Fruit fly (Drosophila melanogaster): ENCODE data around the gene Tsp26A.

Gene Tsp26A

DNA sequence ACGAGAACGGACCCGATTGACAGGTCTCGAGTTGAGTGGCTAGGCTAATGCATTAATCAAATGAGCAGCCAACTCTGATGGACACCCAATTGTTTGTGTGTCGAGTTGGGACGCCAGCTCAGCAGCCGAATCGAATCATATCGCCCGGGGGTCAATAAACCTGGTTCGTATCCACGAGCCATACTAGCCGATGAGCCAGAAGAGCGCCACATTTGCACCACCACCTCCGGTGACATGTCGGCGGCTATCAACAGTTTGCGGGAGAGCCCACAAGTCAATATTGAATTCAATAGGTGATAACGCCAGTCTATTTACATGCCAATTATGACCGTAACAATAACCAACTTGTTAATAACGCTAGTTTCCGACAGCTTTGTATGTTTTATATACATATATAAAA lies 25.9 kb upstream of the Tsp26A start (continued):
- TF ChIP-seq Rfx (GFP tag; IDR thresholded peaks at IDR 0.05) = peak; percentile 36; the same call in 1 of the 2 replicates
- peak; percentile 82 for TF ChIP-seq kni (GFP tag; optimal IDR thresholded peaks at IDR 0.05)
- TF ChIP-seq GATAe (GFP tag; conservative IDR thresholded peaks at IDR 0.05) = no peak
- TF ChIP-seq CG1792 (GFP tag; optimal IDR thresholded peaks at IDR 0.05) = no peak
- peak; percentile 57 for TF ChIP-seq gcm (GFP tag; optimal IDR thresholded peaks at IDR 0.05)
- no peak for TF ChIP-seq psq (GFP tag; optimal IDR thresholded peaks at IDR 0.05)
- no peak for TF ChIP-seq Mrtf (GFP tag; IDR thresholded peaks at IDR 0.05)
- no peak for TF ChIP-seq Bgb (GFP tag; IDR thresholded peaks at IDR 0.05; ENCODE audit: partially characterized antibody)
- TF ChIP-seq jumu (GFP tag; optimal IDR thresholded peaks at IDR 0.05) = no peak
- TF ChIP-seq CG43689 (GFP tag; IDR thresholded peaks at IDR 0.05) = 0 out of 2 replicates have a peak, but pooled peaks have one; percentile 15
- no peak for TF ChIP-seq CG11696 (GFP tag; IDR thresholded peaks at IDR 0.05)
- TF ChIP-seq sob (GFP tag; IDR thresholded peaks at IDR 0.05) = peak; percentile 72; the same call in 1 of the 2 replicates
- no peak for TF ChIP-seq en (GFP tag; optimal IDR thresholded peaks at IDR 0.05)
- peak; percentile 49 for TF ChIP-seq ash1 (GFP tag; optimal IDR thresholded peaks at IDR 0.05)
- no peak for TF ChIP-seq shn (GFP tag; optimal IDR thresholded peaks at IDR 0.05)
- no peak for TF ChIP-seq D (optimal IDR thresholded peaks at IDR 0.05)
- peak; percentile 46 for TF ChIP-seq D (GFP tag; optimal IDR thresholded peaks at IDR 0.05)
- TF ChIP-seq vfl (GFP tag; optimal IDR thresholded peaks at IDR 0.05) = no peak
- no peak for TF ChIP-seq CG9437 (GFP tag; optimal IDR thresholded peaks at IDR 0.05)
- TF ChIP-seq pho (GFP tag; optimal IDR thresholded peaks at IDR 0.05) = no peak
- TF ChIP-seq HLHmδ (GFP tag; optimal IDR thresholded peaks at IDR 0.05) = peak; percentile 86
- TF ChIP-seq CG10147 (GFP tag; optimal IDR thresholded peaks at IDR 0.05) = peak; percentile 41
- no peak for TF ChIP-seq Ravus (GFP tag; IDR thresholded peaks at IDR 0.05)
- no peak for TF ChIP-seq Lim3 (GFP tag; IDR thresholded peaks at IDR 0.05)
- peak; percentile 31 for TF ChIP-seq Nf-YB (GFP tag; optimal IDR thresholded peaks at IDR 0.05)
- no peak for TF ChIP-seq lilli (GFP tag; optimal IDR thresholded peaks at IDR 0.05)
- peak; percentile 30 to 52 for TF ChIP-seq Hr51 (GFP tag; optimal IDR thresholded peaks at IDR 0.05)
- TF ChIP-seq Optix (GFP tag; IDR thresholded peaks at IDR 0.05) = 0 out of 3 replicates have a peak, but pooled peaks have one; percentile 22
- no peak for TF ChIP-seq dm (GFP tag; optimal IDR thresholded peaks at IDR 0.05)
- peak; percentile 61 for TF ChIP-seq CG2875 (GFP tag; optimal IDR thresholded peaks at IDR 0.05)
- TF ChIP-seq Hr78 (GFP tag; optimal IDR thresholded peaks at IDR 0.05) = peak in 1 of 2 experiments; percentile 50
- TF ChIP-seq CG9797 (GFP tag; optimal IDR thresholded peaks at IDR 0.05) = no peak
- TF ChIP-seq CG12236 (GFP tag; optimal IDR thresholded peaks at IDR 0.05) = no peak
- peak; percentile 9 for TF ChIP-seq NK7.1 (GFP tag; optimal IDR thresholded peaks at IDR 0.05)
- no peak for TF ChIP-seq CG3065 (GFP tag; optimal IDR thresholded peaks at IDR 0.05)
- no peak for TF ChIP-seq D19A (tag; optimal IDR thresholded peaks at IDR 0.05)
- no peak for TF ChIP-seq sens (GFP tag)
- TF ChIP-seq onecut (GFP tag; IDR thresholded peaks at IDR 0.05) = peak; percentile 66
- TF ChIP-seq CG17612 (GFP tag; IDR thresholded peaks at IDR 0.05) = no peak
- TF ChIP-seq kah (GFP tag; optimal IDR thresholded peaks at IDR 0.05) = peak; percentile 15
- peak; percentile 64; the same call in 1 of the 2 replicates for TF ChIP-seq HLH3B (GFP tag; IDR thresholded peaks at IDR 0.05)
- no peak for TF ChIP-seq Lpt (GFP tag; optimal IDR thresholded peaks at IDR 0.05)
- peak; percentile 76 for TF ChIP-seq CG3407 (GFP tag; optimal IDR thresholded peaks at IDR 0.05)
- TF ChIP-seq CG16863 (GFP tag; optimal IDR thresholded peaks at IDR 0.05) = no peak
- no peak for TF ChIP-seq sna (GFP tag; IDR thresholded peaks at IDR 0.05; ENCODE audit: partially characterized antibody)
- no peak for TF ChIP-seq pita (GFP tag; optimal IDR thresholded peaks at IDR 0.05)
- TF ChIP-seq CG4360 (GFP tag; IDR thresholded peaks at IDR 0.05) = 0 out of 2 replicates have a peak, but pooled peaks have one; percentile 20
- no peak for TF ChIP-seq Mes4 (GFP tag; optimal IDR thresholded peaks at IDR 0.05)
- TF ChIP-seq CG30403 (GFP tag; optimal IDR thresholded peaks at IDR 0.05) = no peak
- TF ChIP-seq CG12299 (tag; optimal IDR thresholded peaks at IDR 0.05) = peak; percentile 17
- TF ChIP-seq CG42726 (GFP tag; IDR thresholded peaks at IDR 0.05; ENCODE audit: partially characterized antibody) = no peak
